Worm (Caenorhabditis elegans) whole organism, young adult: Measurements from ENCODE around the gene ZK512.11.

Source experiments
- F49E8.2 ChIP-seq: sonication (generic microtip); optimal IDR thresholded peaks from 3 replicates; lab custom pipeline; 2017; ENCODE audit warnings: missing genetic modification characterization, mild to moderate bottlenecking, missing compliant biosample characterization, antibody characterized with exemption, moderate library complexity; ENCODE audit not compliant: insufficient read depth
- T26A5.8 ChIP-seq: sonication (generic microtip); optimal IDR thresholded peaks from 2 replicates; lab custom pipeline; 2016; ENCODE audit warnings: missing genetic modification characterization, missing compliant biosample characterization
- Y67H2A.10 ChIP-seq: fragments of 200-800 bp; sonication (Bioruptor generic); conservative IDR thresholded peaks from 2 replicates; pipeline ENCODE4 v1.3.6; 2022; ENCODE audit warnings: missing genetic modification reagents, missing genetic modification characterization, missing compliant biosample characterization
- egl-44 ChIP-seq: fragments of 200-800 bp; sonication (Bioruptor generic); IDR thresholded peaks from 2 replicates; pipeline ENCODE4 v1.3.6; 2022; ENCODE audit warnings: missing genetic modification reagents, missing genetic modification characterization, missing compliant biosample characterization
- lsl-1 ChIP-seq: fragments of 200-800 bp; sonication (Bioruptor generic); optimal IDR thresholded peaks from 2 replicates; lab custom pipeline; 2018; ENCODE audit warnings: mild to moderate bottlenecking, missing genetic modification characterization, moderate library complexity, missing compliant biosample characterization
- lsy-27 ChIP-seq: sonication (generic microtip); optimal IDR thresholded peaks from 2 replicates; lab custom pipeline; 2017; ENCODE audit warnings: missing genetic modification characterization, mild to moderate bottlenecking, missing compliant biosample characterization, antibody characterized with exemption, missing genotype, borderline replicate concordance; ENCODE audit not compliant: insufficient read depth
- madf-10 ChIP-seq: sonication (generic microtip); optimal IDR thresholded peaks from 2 replicates; lab custom pipeline; 2016; ENCODE audit warnings: mild to moderate bottlenecking, missing genetic modification characterization, missing compliant biosample characterization
- madf-6 ChIP-seq: fragments of 200-800 bp; sonication (Bioruptor generic); IDR thresholded peaks from 2 replicates; pipeline ENCODE4 v1.3.6; 2022; ENCODE audit warnings: missing genetic modification reagents, missing genetic modification characterization, missing compliant biosample characterization
- nhr-27 ChIP-seq: fragments of 200-800 bp; sonication (Bioruptor generic); optimal IDR thresholded peaks from 2 replicates; lab custom pipeline; 2018; ENCODE audit warnings: mild to moderate bottlenecking, missing genetic modification characterization, moderate library complexity, missing compliant biosample characterization
- sea-2 ChIP-seq: fragments of 200-800 bp; sonication (Bioruptor generic); IDR thresholded peaks from 2 replicates; pipeline ENCODE4 v1.3.6; 2022; ENCODE audit warnings: missing genetic modification characterization, missing compliant biosample characterization
- tlf-1 ChIP-seq: fragments of 200-800 bp; sonication (Bioruptor generic); optimal IDR thresholded peaks from 2 replicates; lab custom pipeline; 2018; ENCODE audit warnings: mild to moderate bottlenecking, missing genetic modification characterization, missing compliant biosample characterization

- TF ChIP-seq T26A5.8 (tag; lab: Kevin White, UChicago) (no peak), lsy-27 (tag; lab: Kevin White, UChicago) (peak; percentile 77), lsl-1 (peak; percentile 56), nhr-27 (tag; lab: Kevin White, UChicago) (no peak), egl-44 (GFP tag; lab: Robert Waterston, UW) (peak; percentile 88), madf-6 (peak; percentile 55; the same call in 1 of the 2 replicates), tlf-1 (GFP tag; lab: Kevin White, UChicago) (peak; percentile 27), Y67H2A.10 (GFP tag; lab: Robert Waterston, UW) (0 out of 2 replicates have a peak, but pooled peaks have one; percentile 7), F49E8.2 (tag; lab: Kevin White, UChicago) (peak; percentile 40), sea-2 (no peak), madf-10 (tag; lab: Kevin White, UChicago) (no peak)
Observed at ce11 chrIII:9104060-9104459, 40.0 kb upstream of the ZK512.11 start.
